Fruit fly (Drosophila melanogaster) whole organism, wandering third instar larva: Measurements from ENCODE around the gene Fur1.
A peak's percentile ranks its signal among the peaks of the same experiment; 100 is the strongest.

Experiments used
- Dfd ChIP-seq: fragments of >200 bp; optimal IDR thresholded peaks from 2 replicates; lab custom pipeline; 2017; ENCODE audit warnings: missing biosample characterization, missing genetic modification characterization
- Dif ChIP-seq: fragments of 200-275, 200-300 bp; sonication (Bioruptor generic); optimal IDR thresholded peaks from 2 replicates; lab custom pipeline; 2018; ENCODE audit warnings: missing biosample characterization, missing genetic modification characterization; ENCODE audit not compliant: partially characterized antibody
- GATAd ChIP-seq: sonication (Bioruptor generic); optimal IDR thresholded peaks from 2 replicates; lab custom pipeline; 2016; ENCODE audit warnings: missing biosample characterization, missing genetic modification characterization
- HLH106 ChIP-seq: fragments of 200-800 bp; optimal IDR thresholded peaks from 3 replicates; lab custom pipeline; 2019; ENCODE audit warnings: missing biosample characterization, mild to moderate bottlenecking, missing genetic modification characterization, moderate library complexity
- Hnf4 ChIP-seq: fragments of 200-800 bp; sonication (Bioruptor generic); optimal IDR thresholded peaks from 2 replicates; lab custom pipeline; 2016; ENCODE audit warnings: missing biosample characterization, mild to moderate bottlenecking, missing genetic modification characterization
- Hr78 ChIP-seq: fragments of >200 bp; optimal IDR thresholded peaks from 2 replicates; lab custom pipeline; 2017; ENCODE audit warnings: missing biosample characterization, missing genetic modification characterization
- Hr83 ChIP-seq: fragments of 200-300 bp; sonication (Bioruptor generic); optimal IDR thresholded peaks from 2 replicates; lab custom pipeline; 2016; ENCODE audit warnings: missing biosample characterization, mild to moderate bottlenecking, missing genetic modification characterization, moderate library complexity; ENCODE audit not compliant: poor library complexity, severe bottlenecking
- Jra ChIP-seq: sonication (Bioruptor generic); optimal IDR thresholded peaks from 2 replicates; lab custom pipeline; 2016; ENCODE audit warnings: missing biosample characterization, missing genetic modification characterization
- Myc ChIP-seq: fragments of >200 bp; optimal IDR thresholded peaks from 2 replicates; lab custom pipeline; 2017
- N ChIP-seq: fragments of >200 bp; optimal IDR thresholded peaks from 2 replicates; lab custom pipeline; 2018; ENCODE audit warnings: missing biosample characterization, missing external identifiers, missing genetic modification characterization
- OdsH ChIP-seq: fragments of 200-800 bp; sonication (Bioruptor generic); optimal IDR thresholded peaks from 2 replicates; lab custom pipeline; 2016; ENCODE audit warnings: missing biosample characterization, mild to moderate bottlenecking, missing genetic modification characterization
- Rel ChIP-seq, 2 experiments: fragments of 200-800 bp; sonication (Bioruptor generic) in 1 of 2; optimal IDR thresholded peaks; 2 replicates in 1 of 2; 3 replicates in 1 of 2; lab custom pipeline; 2016 to 2019; ENCODE audit warnings: mild to moderate bottlenecking in 2 of 2, missing biosample characterization in 2 of 2, missing genetic modification characterization in 2 of 2, moderate library complexity in 1 of 2
- Sp1 ChIP-seq: fragments of 200-800 bp; sonication (Bioruptor generic); optimal IDR thresholded peaks from 3 replicates; lab custom pipeline; 2019; ENCODE audit warnings: missing biosample characterization, mild to moderate bottlenecking, missing genetic modification characterization, moderate library complexity
- Vsx2 ChIP-seq: fragments of 200-300, 225-300 bp; sonication (Bioruptor generic); optimal IDR thresholded peaks from 2 replicates; lab custom pipeline; 2018; ENCODE audit warnings: missing biosample characterization, missing genetic modification characterization; ENCODE audit not compliant: partially characterized antibody
- brk ChIP-seq: fragments of 200-800 bp; sonication (Bioruptor generic); optimal IDR thresholded peaks from 2 replicates; lab custom pipeline; 2016; ENCODE audit warnings: missing biosample characterization, mild to moderate bottlenecking, missing genetic modification characterization
- dl ChIP-seq, 2 experiments: fragments of 175-275, 200-275 bp in 1 of 2; fragments of 200-275 bp in 1 of 2; sonication (Bioruptor generic); optimal IDR thresholded peaks; lab custom pipeline; 2018; ENCODE audit warnings: mild to moderate bottlenecking in 2 of 2, missing biosample characterization in 2 of 2, missing genetic modification characterization in 2 of 2, moderate library complexity in 2 of 2; ENCODE audit not compliant: partially characterized antibody in 2 of 2, insufficient read depth in 1 of 2
- dmrt93B ChIP-seq: fragments of 200-800 bp; sonication (Bioruptor generic); optimal IDR thresholded peaks from 2 replicates; lab custom pipeline; 2018; ENCODE audit warnings: missing biosample characterization, mild to moderate bottlenecking, missing genetic modification characterization
- dsf ChIP-seq: sonication (Bioruptor generic); optimal IDR thresholded peaks from 2 replicates; lab custom pipeline; 2016; ENCODE audit warnings: missing biosample characterization, missing genetic modification characterization, borderline replicate concordance
- ey ChIP-seq: fragments of 200-800 bp; sonication (Bioruptor generic); optimal IDR thresholded peaks from 2 replicates; lab custom pipeline; 2016; ENCODE audit warnings: missing biosample characterization, missing genetic modification characterization
- foxo ChIP-seq, 2 experiments: fragments of 200-800 bp; sonication (Bioruptor generic); optimal IDR thresholded peaks; 2 replicates in 1 of 2; 3 replicates in 1 of 2; lab custom pipeline; 2016 to 2017; ENCODE audit warnings: missing biosample characterization in 2 of 2, missing genetic modification characterization in 2 of 2
- fru ChIP-seq: fragments of 200-800 bp; sonication (Bioruptor generic); optimal IDR thresholded peaks from 3 replicates; lab custom pipeline; 2016; ENCODE audit warnings: missing biosample characterization, mild to moderate bottlenecking, missing genetic modification characterization
- jim ChIP-seq: fragments of 175-275, 200-325 bp; sonication (Bioruptor generic); optimal IDR thresholded peaks from 2 replicates; lab custom pipeline; 2016; ENCODE audit warnings: missing biosample characterization, mild to moderate bottlenecking, missing genetic modification characterization
- lola ChIP-seq: fragments of >200 bp; optimal IDR thresholded peaks from 2 replicates; lab custom pipeline; 2017; ENCODE audit warnings: missing biosample characterization, missing genetic modification characterization
- psq ChIP-seq: fragments of 200-800 bp; sonication (Bioruptor generic); optimal IDR thresholded peaks from 3 replicates; lab custom pipeline; 2017; ENCODE audit warnings: missing biosample characterization, mild to moderate bottlenecking, missing genetic modification characterization, moderate library complexity
- rgr ChIP-seq: fragments of 200-800 bp; sonication (Bioruptor generic); optimal IDR thresholded peaks from 3 replicates; lab custom pipeline; 2016; ENCODE audit warnings: missing biosample characterization, mild to moderate bottlenecking, missing genetic modification characterization
- sage ChIP-seq: fragments of 200-800 bp; sonication (Bioruptor generic); optimal IDR thresholded peaks from 2 replicates; lab custom pipeline; 2016; ENCODE audit warnings: missing biosample characterization, mild to moderate bottlenecking, missing genetic modification characterization
- sv ChIP-seq: fragments of 200-800 bp; sonication (Bioruptor generic); optimal IDR thresholded peaks from 3 replicates; lab custom pipeline; 2016; ENCODE audit warnings: missing biosample characterization, missing genetic modification characterization
- tai ChIP-seq: sonication (Bioruptor generic); optimal IDR thresholded peaks from 2 replicates; lab custom pipeline; 2016; ENCODE audit warnings: missing biosample characterization, missing genetic modification characterization
- woc ChIP-seq: sonication (Bioruptor generic); optimal IDR thresholded peaks from 2 replicates; lab custom pipeline; 2016; ENCODE audit warnings: missing biosample characterization, mild to moderate bottlenecking, missing genetic modification characterization

Fur1 gene

DNA sequence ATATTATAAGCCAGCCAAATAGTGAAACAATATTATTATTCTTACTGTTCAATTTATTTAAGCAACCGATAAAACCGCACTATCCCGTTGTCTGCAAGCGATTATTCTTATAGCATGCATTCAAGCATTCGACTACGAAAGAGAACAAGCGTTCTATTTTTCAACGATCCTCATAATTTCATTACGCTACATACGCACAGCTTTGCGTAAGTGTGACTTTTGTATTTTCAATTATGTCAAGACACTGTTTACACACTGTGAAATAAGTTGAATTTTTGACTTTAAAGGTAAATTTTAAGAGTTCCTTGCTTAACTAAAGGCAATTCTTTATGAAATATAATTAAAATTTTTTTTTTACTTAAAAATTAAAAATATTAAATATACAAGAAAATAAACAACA is 22.2 kb upstream of the Fur1 start, which contains the start of gene CG33494:
CG33494 (minus strand) TSS at position 90 of the 400 bp plus-strand sequence.
- no peak for TF ChIP-seq foxo (GFP tag; optimal IDR thresholded peaks at IDR 0.05; lab: Kevin White, UChicago)
- peak; percentile 55 for TF ChIP-seq N (GFP tag; lab: Kevin White, UChicago)

DNA sequence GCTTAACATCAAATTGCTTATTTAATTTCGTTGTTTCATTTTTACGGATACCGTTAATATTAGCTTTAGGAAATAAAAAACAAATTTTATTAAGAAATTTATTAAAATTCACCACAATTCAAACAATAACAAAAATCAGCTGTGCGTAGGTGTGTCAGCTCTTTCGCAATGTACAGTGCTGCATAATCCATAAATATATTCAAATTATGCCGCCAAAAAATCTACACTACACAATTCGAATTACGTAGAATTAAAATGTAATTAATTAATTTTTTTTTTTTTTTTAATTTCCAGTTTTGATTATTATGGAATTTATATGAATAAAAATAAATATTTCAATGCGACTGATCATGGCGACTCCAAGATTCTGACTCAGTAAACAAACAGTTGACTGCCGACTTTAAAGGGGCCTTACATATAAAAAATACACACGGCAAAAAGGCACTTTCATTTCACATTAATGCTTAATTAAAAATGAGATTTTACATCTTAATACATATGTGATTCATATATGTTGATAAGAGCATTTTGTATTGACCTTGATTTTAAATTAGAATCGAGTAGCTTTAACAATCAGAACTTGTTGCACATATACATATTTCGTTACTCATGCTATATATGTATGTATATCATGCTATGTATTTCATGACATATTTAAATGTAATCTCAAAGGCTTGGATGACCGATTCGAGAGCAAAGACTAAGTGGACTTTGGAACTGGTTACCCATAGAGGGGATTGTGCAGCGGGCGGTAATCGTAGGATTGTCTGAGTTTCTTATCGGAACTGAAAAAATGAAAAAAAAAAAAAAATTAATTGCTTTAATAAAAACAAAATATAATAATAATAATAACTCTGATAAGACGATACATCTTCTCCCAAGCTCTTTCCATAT is 20.7 kb upstream of the Fur1 start:
- TF ChIP-seq N (GFP tag; lab: Kevin White, UChicago) (no peak), OdsH (GFP tag; lab: Kevin White, UChicago) (peak; percentile 6), Rel (GFP tag; optimal IDR thresholded peaks at IDR 0.05; lab: Kevin White, UChicago) (peak; percentile 15), Rel (tag; optimal IDR thresholded peaks at IDR 0.05; lab: Kevin White, UChicago) (peak; percentile 4), Vsx2 (GFP tag; lab: Kevin White, UChicago) (peak; percentile 18), brk (GFP tag; lab: Kevin White, UChicago) (peak; percentile 45), sage (GFP tag; lab: Kevin White, UChicago) (peak; percentile 69), Hnf4 (peak; percentile 67), GATAd (no peak), jim (GFP tag; lab: Kevin White, UChicago) (no peak), fru (GFP tag; lab: Kevin White, UChicago) (peak; percentile 6)

DNA sequence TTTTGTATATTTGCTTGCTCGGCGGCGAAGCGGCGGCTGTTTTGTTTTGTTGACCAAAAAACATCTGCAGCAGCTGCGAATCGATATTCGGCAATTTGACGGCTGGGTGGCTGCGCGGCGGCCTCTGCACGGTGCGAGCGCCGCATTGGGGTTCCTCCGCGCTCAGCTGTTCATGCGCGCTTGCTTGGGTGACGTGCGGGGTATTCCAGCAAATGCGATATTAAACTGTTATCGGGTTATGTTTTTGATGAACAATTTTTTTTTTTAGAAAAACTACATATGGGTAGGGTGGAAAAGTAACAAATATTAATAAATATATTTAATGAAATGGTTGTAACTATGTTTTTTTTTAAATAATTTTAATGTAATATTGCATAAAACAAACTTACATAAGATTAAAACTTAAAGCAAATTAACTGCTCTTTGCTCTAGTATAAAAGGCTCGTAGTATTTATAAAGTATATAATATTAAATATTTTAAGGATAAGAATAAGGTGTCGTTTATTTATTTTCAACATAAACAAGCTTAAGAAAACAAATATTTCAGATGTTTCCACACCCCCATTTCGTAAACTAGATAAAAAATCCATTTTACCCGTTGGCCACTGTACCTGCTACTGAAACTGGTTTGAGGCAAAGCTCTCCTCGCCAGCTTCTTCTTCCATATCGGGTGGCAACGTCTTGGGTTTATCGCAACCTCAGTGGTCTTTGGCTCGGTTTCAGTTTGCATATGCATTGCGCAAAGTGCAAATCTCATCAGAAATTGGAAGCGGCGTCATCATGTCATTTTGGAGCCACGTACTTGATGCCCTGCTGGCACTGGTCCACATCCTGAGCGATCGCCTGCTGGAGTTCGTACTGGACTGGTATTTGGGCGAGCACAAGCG is 18.2 kb upstream of the Fur1 start, which contains the start of the genes Gnpat and CG5112:
Gnpat (minus strand) TSS at position 159 of the 887 bp plus-strand sequence.
CG5112 (plus strand) TSS at position 683 of the 887 bp plus-strand sequence.
- TF ChIP-seq tai (GFP tag; lab: Kevin White, UChicago) (no peak), woc (peak; percentile 51), lola (GFP tag; lab: Kevin White, UChicago) (no peak), Sp1 (GFP tag; lab: Kevin White, UChicago) (peak; percentile 60), GATAd (no peak), fru (GFP tag; lab: Kevin White, UChicago) (no peak), Hr83 (GFP tag; lab: Kevin White, UChicago) (peak; percentile 67), N (GFP tag; lab: Kevin White, UChicago) (peak; percentile 25), dsf (GFP tag; lab: Kevin White, UChicago) (no peak), dl (GFP tag; optimal IDR thresholded peaks at IDR 0.05; lab: Kevin White, UChicago; ENCODE audit: insufficient read depth in 1 of 2, partially characterized antibody in 2 of 2) (peak; percentile 97 to 99), Hr78 (GFP tag; lab: Kevin White, UChicago) (no peak), brk (GFP tag; lab: Kevin White, UChicago) (no peak), Dif (GFP tag; lab: Kevin White, UChicago) (peak; percentile 100), Rel (GFP tag; optimal IDR thresholded peaks at IDR 0.05; lab: Kevin White, UChicago) (no peak), Rel (tag; optimal IDR thresholded peaks at IDR 0.05; lab: Kevin White, UChicago) (peak; percentile 95), rgr (GFP tag; lab: Kevin White, UChicago) (peak; percentile 22), jim (GFP tag; lab: Kevin White, UChicago) (no peak), Hnf4 (peak; percentile 50), OdsH (GFP tag; lab: Kevin White, UChicago) (no peak), sage (GFP tag; lab: Kevin White, UChicago) (peak; percentile 31), psq (peak; percentile 24), Vsx2 (GFP tag; lab: Kevin White, UChicago) (peak; percentile 100), dmrt93B (GFP tag; lab: Kevin White, UChicago) (peak; percentile 28), ey (GFP tag; lab: Kevin White, UChicago) (no peak), foxo (GFP tag; optimal IDR thresholded peaks at IDR 0.05; lab: Kevin White, UChicago) (peak in 1 of 2 experiments; percentile 40), HLH106 (tag; lab: Kevin White, UChicago) (peak; percentile 65), Myc (lab: Kevin White, UChicago) (no peak), Dfd (GFP tag; lab: Kevin White, UChicago) (no peak), sv (GFP tag; lab: Kevin White, UChicago) (no peak), Jra (GFP tag; lab: Kevin White, UChicago) (no peak)
